Fruit fly (Drosophila melanogaster) whole organism, pupa: ENCODE data around the gene Usp14.

ENCODE experiments used
- CG15710 ChIP-seq: fragments of 200-800 bp; sonication (Bioruptor generic); optimal IDR thresholded peaks from 2 replicates; lab custom pipeline; 2018; ENCODE audit warnings: missing biosample characterization, mild to moderate bottlenecking, missing genetic modification characterization, moderate library complexity
- EcR ChIP-seq: fragments of 200-800 bp; sonication (Bioruptor generic); optimal IDR thresholded peaks from 3 replicates; lab custom pipeline; 2019; ENCODE audit warnings: missing biosample characterization, missing genetic modification characterization, mild to moderate bottlenecking, moderate library complexity, missing genetic modification reagents

Gene Usp14

DNA sequence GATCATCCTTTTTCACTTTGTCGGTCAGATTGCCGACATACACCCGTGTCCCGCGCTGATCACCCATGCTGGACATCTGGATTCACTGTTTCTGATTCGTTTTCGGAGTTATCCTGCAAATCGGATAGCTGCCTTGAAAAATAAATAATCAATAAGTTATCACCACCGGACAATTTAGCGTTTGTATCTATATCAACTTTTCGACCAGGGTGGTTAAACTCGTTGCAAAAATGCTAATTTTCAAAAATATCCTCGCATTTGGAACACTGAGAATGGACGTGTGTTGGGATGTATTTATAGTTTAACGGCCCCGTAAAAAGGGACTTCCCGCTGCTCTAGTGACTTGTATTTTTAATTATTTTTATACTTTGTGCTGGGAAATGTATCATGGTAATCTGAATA is 50.9 kb downstream of the Usp14 start, which contains the start of gene Rsf1:
Gene Rsf1 (minus strand): TSS at position 212 of the 402 bp plus-strand sequence.
- peak; percentile 8 for TF ChIP-seq CG15710 (tag; lab: Kevin White, UChicago)
- no peak for TF ChIP-seq EcR (GFP tag; lab: Kevin White, UChicago)
